Fruit fly (Drosophila melanogaster) whole organism, wandering third instar larva: Measurements from ENCODE around the gene CG9021.

Experiments
- Dfd ChIP-seq: fragments of >200 bp; optimal IDR thresholded peaks from 2 replicates; lab custom pipeline; 2017; ENCODE audit warnings: missing biosample characterization, missing genetic modification characterization
- OdsH ChIP-seq: fragments of 200-800 bp; sonication (Bioruptor generic); optimal IDR thresholded peaks from 2 replicates; lab custom pipeline; 2016; ENCODE audit warnings: missing biosample characterization, mild to moderate bottlenecking, missing genetic modification characterization
- Rel ChIP-seq, 2 experiments: fragments of 200-800 bp; sonication (Bioruptor generic) in 1 of 2; optimal IDR thresholded peaks; 2 replicates in 1 of 2; 3 replicates in 1 of 2; lab custom pipeline; 2016 to 2019; ENCODE audit warnings: mild to moderate bottlenecking in 2 of 2, missing biosample characterization in 2 of 2, missing genetic modification characterization in 2 of 2, moderate library complexity in 1 of 2
- Sp1 ChIP-seq: fragments of 200-800 bp; sonication (Bioruptor generic); optimal IDR thresholded peaks from 3 replicates; lab custom pipeline; 2019; ENCODE audit warnings: missing biosample characterization, mild to moderate bottlenecking, missing genetic modification characterization, moderate library complexity
- br ChIP-seq: fragments of 200-800 bp; sonication (Bioruptor generic); optimal IDR thresholded peaks from 2 replicates; lab custom pipeline; 2016; ENCODE audit warnings: missing biosample characterization, missing genetic modification characterization
- brk ChIP-seq: fragments of 200-800 bp; sonication (Bioruptor generic); optimal IDR thresholded peaks from 2 replicates; lab custom pipeline; 2016; ENCODE audit warnings: missing biosample characterization, mild to moderate bottlenecking, missing genetic modification characterization
- fru ChIP-seq: fragments of 200-800 bp; sonication (Bioruptor generic); optimal IDR thresholded peaks from 3 replicates; lab custom pipeline; 2016; ENCODE audit warnings: missing biosample characterization, mild to moderate bottlenecking, missing genetic modification characterization
- h ChIP-seq: fragments of 200-800 bp; sonication (Bioruptor generic); optimal IDR thresholded peaks from 3 replicates; lab custom pipeline; 2016; ENCODE audit warnings: missing biosample characterization, mild to moderate bottlenecking, missing genetic modification characterization
- pan ChIP-seq: fragments of >200 bp; optimal IDR thresholded peaks from 2 replicates; lab custom pipeline; 2017
- psq ChIP-seq: fragments of 200-800 bp; sonication (Bioruptor generic); optimal IDR thresholded peaks from 3 replicates; lab custom pipeline; 2017; ENCODE audit warnings: missing biosample characterization, mild to moderate bottlenecking, missing genetic modification characterization, moderate library complexity
- rgr ChIP-seq: fragments of 200-800 bp; sonication (Bioruptor generic); optimal IDR thresholded peaks from 3 replicates; lab custom pipeline; 2016; ENCODE audit warnings: missing biosample characterization, mild to moderate bottlenecking, missing genetic modification characterization
- usp ChIP-seq: fragments of >200 bp; optimal IDR thresholded peaks from 2 replicates; lab custom pipeline; 2017; ENCODE audit warnings: missing biosample characterization, missing genetic modification characterization
- woc ChIP-seq: sonication (Bioruptor generic); optimal IDR thresholded peaks from 2 replicates; lab custom pipeline; 2016; ENCODE audit warnings: missing biosample characterization, mild to moderate bottlenecking, missing genetic modification characterization

- TF ChIP-seq Sp1 (GFP tag; lab: Kevin White, UChicago), result no peak
- no peak for TF ChIP-seq br (GFP tag; lab: Kevin White, UChicago)
- TF ChIP-seq usp (GFP tag; lab: Kevin White, UChicago), result no peak
- no peak for TF ChIP-seq h (GFP tag; lab: Kevin White, UChicago)
- TF ChIP-seq brk (GFP tag; lab: Kevin White, UChicago), result no peak
- TF ChIP-seq fru, result no peak
- no peak for TF ChIP-seq Rel (GFP tag; optimal IDR thresholded peaks at IDR 0.05; lab: Kevin White, UChicago)
- no peak for TF ChIP-seq Rel (tag; optimal IDR thresholded peaks at IDR 0.05; lab: Kevin White, UChicago)
- TF ChIP-seq Dfd (GFP tag; lab: Kevin White, UChicago), result no peak
- no peak for TF ChIP-seq rgr
- TF ChIP-seq OdsH (GFP tag; lab: Kevin White, UChicago), result no peak
- TF ChIP-seq pan, result no peak
- TF ChIP-seq psq (GFP tag; lab: Kevin White, UChicago), result no peak
- TF ChIP-seq woc (GFP tag; lab: Kevin White, UChicago), result no peak
These were observed 1.6 kb downstream of the CG9021 start for dm6 chr2L:5902898-5903297.
